Fruit fly (Drosophila melanogaster) whole organism, embryonic: Measurements from ENCODE around the gene Lnk.

Experiments used
- CG10147 ChIP-seq: fragments of 200-800 bp; sonication (Bioruptor generic); optimal IDR thresholded peaks from 2 replicates; lab custom pipeline; 2019; ENCODE audit warnings: missing biosample characterization, mild to moderate bottlenecking, missing genetic modification characterization, moderate library complexity
- CG10274 ChIP-seq: fragments of 200-800 bp; sonication (Bioruptor generic); optimal IDR thresholded peaks from 3 replicates; lab custom pipeline; 2017; ENCODE audit warnings: missing biosample characterization, mild to moderate bottlenecking, missing genetic modification characterization
- CG10462 ChIP-seq: fragments of 200-800 bp; sonication (Bioruptor generic); optimal IDR thresholded peaks from 2 replicates; lab custom pipeline; 2016; ENCODE audit warnings: missing biosample characterization, missing genetic modification characterization
- CG10543 ChIP-seq: fragments of 200-800 bp; sonication (Bioruptor generic); optimal IDR thresholded peaks from 3 replicates; lab custom pipeline; 2017; ENCODE audit warnings: missing biosample characterization, mild to moderate bottlenecking, missing genetic modification characterization, moderate library complexity
- CG10959 ChIP-seq: fragments of 200-800 bp; sonication (Bioruptor generic); IDR thresholded peaks from 2 replicates; pipeline ENCODE4 v1.3.6; 2022; ENCODE audit warnings: missing biosample characterization, missing genetic modification characterization
- CG11456 ChIP-seq: fragments of 200-800 bp; sonication (Bioruptor generic); IDR thresholded peaks from 3 replicates; pipeline ENCODE4 v1.3.6; 2022; ENCODE audit warnings: missing biosample characterization, missing genetic modification characterization
- CG11504 ChIP-seq: fragments of 200-800 bp; sonication (Bioruptor generic); optimal IDR thresholded peaks from 3 replicates; lab custom pipeline; 2019; ENCODE audit warnings: missing biosample characterization, mild to moderate bottlenecking, missing genetic modification characterization, moderate library complexity
- CG11696 ChIP-seq: fragments of 200-800 bp; sonication (Bioruptor generic); IDR thresholded peaks from 2 replicates; pipeline ENCODE4 v1.3.6; 2022; ENCODE audit warnings: missing biosample characterization, missing genetic modification characterization
- CG12071 ChIP-seq: fragments of 200-800 bp; sonication (Bioruptor generic); optimal IDR thresholded peaks from 3 replicates; lab custom pipeline; 2018; ENCODE audit warnings: missing biosample characterization, mild to moderate bottlenecking, missing genetic modification characterization
- CG1233 ChIP-seq: fragments of 200-800 bp; sonication (Bioruptor generic); optimal IDR thresholded peaks from 4 replicates; lab custom pipeline; 2018; ENCODE audit warnings: missing biosample characterization, mild to moderate bottlenecking, missing genetic modification characterization
- CG13287 ChIP-seq: fragments of 200-800 bp; sonication (Bioruptor generic); IDR thresholded peaks from 2 replicates; pipeline ENCODE4 v1.3.6; 2022; ENCODE audit warnings: missing biosample characterization, missing genetic modification characterization; ENCODE audit not compliant: partially characterized antibody
- CG13296 ChIP-seq: fragments of 200-800 bp; sonication (Bioruptor generic); optimal IDR thresholded peaks from 3 replicates; lab custom pipeline; 2018; ENCODE audit warnings: missing biosample characterization, mild to moderate bottlenecking, missing genetic modification characterization
- CG13424 ChIP-seq: fragments of 200-800 bp; sonication (Bioruptor generic); optimal IDR thresholded peaks from 2 replicates; lab custom pipeline; 2019; ENCODE audit warnings: missing biosample characterization, mild to moderate bottlenecking, missing genetic modification characterization, moderate library complexity
- CG17802 ChIP-seq: fragments of 200-800 bp; sonication (Bioruptor generic); optimal IDR thresholded peaks from 2 replicates; lab custom pipeline; 2018; ENCODE audit warnings: missing biosample characterization, mild to moderate bottlenecking, missing genetic modification characterization, moderate library complexity
- CG18476 ChIP-seq: fragments of 200-800 bp; sonication (Bioruptor generic); optimal IDR thresholded peaks from 2 replicates; lab custom pipeline; 2016; ENCODE audit warnings: missing biosample characterization, mild to moderate bottlenecking, missing genetic modification characterization
- CG18599 ChIP-seq: fragments of 200-800 bp; sonication (Bioruptor generic); optimal IDR thresholded peaks from 3 replicates; lab custom pipeline; 2017; ENCODE audit warnings: missing biosample characterization, missing genetic modification characterization, mild to moderate bottlenecking, moderate library complexity, missing genetic modification reagents
- CG2678 ChIP-seq: fragments of 200-800 bp; sonication (Bioruptor generic); optimal IDR thresholded peaks from 3 replicates; lab custom pipeline; 2019; ENCODE audit warnings: missing biosample characterization, mild to moderate bottlenecking, missing genetic modification characterization, moderate library complexity
- CG3995 ChIP-seq: fragments of 200-800 bp; sonication (Bioruptor generic); optimal IDR thresholded peaks from 3 replicates; lab custom pipeline; 2016; ENCODE audit warnings: missing biosample characterization, missing genetic modification characterization
- CG9437 ChIP-seq: fragments of 200-800 bp; sonication (Bioruptor generic); optimal IDR thresholded peaks from 2 replicates; lab custom pipeline; 2018; ENCODE audit warnings: missing biosample characterization, mild to moderate bottlenecking, missing genetic modification characterization
- CG9727 ChIP-seq: fragments of 200-800 bp; sonication (Bioruptor generic); optimal IDR thresholded peaks from 3 replicates; lab custom pipeline; 2017; ENCODE audit warnings: missing biosample characterization, mild to moderate bottlenecking, missing genetic modification characterization
- CG9817 ChIP-seq: fragments of 200-800 bp; sonication (Bioruptor generic); optimal IDR thresholded peaks from 2 replicates; lab custom pipeline; 2018; ENCODE audit warnings: missing biosample characterization, mild to moderate bottlenecking, missing genetic modification characterization, moderate library complexity
- CoRest ChIP-seq: fragments of 200-800 bp; sonication (Bioruptor generic); optimal IDR thresholded peaks from 3 replicates; lab custom pipeline; 2018; ENCODE audit warnings: missing biosample characterization, mild to moderate bottlenecking, missing genetic modification characterization, moderate library complexity
- Deaf1 ChIP-seq: fragments of 200-800 bp; optimal IDR thresholded peaks from 3 replicates; lab custom pipeline; 2019; ENCODE audit warnings: missing biosample characterization, mild to moderate bottlenecking, missing genetic modification characterization, moderate library complexity
- Dp ChIP-seq: fragments of 200-800 bp; sonication (Bioruptor generic); optimal IDR thresholded peaks from 2 replicates; lab custom pipeline; 2018; ENCODE audit warnings: missing biosample characterization, mild to moderate bottlenecking, missing genetic modification characterization, moderate library complexity
- Fer1 ChIP-seq: fragments of 200-800 bp; sonication (Bioruptor generic); optimal IDR thresholded peaks from 2 replicates; lab custom pipeline; 2017; ENCODE audit warnings: missing biosample characterization, mild to moderate bottlenecking, missing genetic modification characterization
- Hr51 ChIP-seq, 2 experiments: fragments of 200-800 bp; sonication (Bioruptor generic); optimal IDR thresholded peaks; 2 replicates in 1 of 2; 3 replicates in 1 of 2; lab custom pipeline; 2016 to 2018; ENCODE audit warnings: missing biosample characterization in 2 of 2, missing genetic modification characterization in 2 of 2, mild to moderate bottlenecking in 1 of 2, moderate library complexity in 1 of 2
- Max ChIP-seq: fragments of 200-800 bp; sonication (Bioruptor generic); optimal IDR thresholded peaks from 2 replicates; lab custom pipeline; 2016; ENCODE audit warnings: missing biosample characterization, mild to moderate bottlenecking, missing genetic modification characterization
- Meics ChIP-seq: fragments of 200-800 bp; sonication (Bioruptor generic); optimal IDR thresholded peaks from 2 replicates; lab custom pipeline; 2017; ENCODE audit warnings: missing biosample characterization, mild to moderate bottlenecking, missing genetic modification characterization
- NfI ChIP-seq: fragments of 200-800 bp; sonication (Bioruptor generic); optimal IDR thresholded peaks from 3 replicates; lab custom pipeline; 2018; ENCODE audit warnings: missing biosample characterization, mild to moderate bottlenecking, missing genetic modification characterization, moderate library complexity
- Sox100B ChIP-seq: fragments of 200-800 bp; sonication (Bioruptor generic); optimal IDR thresholded peaks from 3 replicates; lab custom pipeline; 2018; ENCODE audit warnings: missing biosample characterization, mild to moderate bottlenecking, missing genetic modification characterization
- amos ChIP-seq: fragments of 200-800 bp; sonication (Bioruptor generic); IDR thresholded peaks from 2 replicates; pipeline ENCODE4 v1.3.6; 2022; ENCODE audit warnings: missing biosample characterization, missing genetic modification characterization; ENCODE audit not compliant: partially characterized antibody
- bigmax ChIP-seq: fragments of 200-800 bp; sonication (Bioruptor generic); optimal IDR thresholded peaks from 2 replicates; lab custom pipeline; 2018; ENCODE audit warnings: missing biosample characterization, mild to moderate bottlenecking, missing genetic modification characterization
- caup ChIP-seq: fragments of 200-800 bp; sonication (Bioruptor generic); optimal IDR thresholded peaks from 3 replicates; lab custom pipeline; 2017; ENCODE audit warnings: missing biosample characterization, mild to moderate bottlenecking, missing genetic modification characterization, moderate library complexity; ENCODE audit not compliant: severe bottlenecking
- croc ChIP-seq: fragments of 200-800 bp; sonication (Bioruptor generic); conservative IDR thresholded peaks from 3 replicates; pipeline ENCODE4 v1.3.6; 2022; ENCODE audit warnings: missing biosample characterization, missing genetic modification characterization
- cwo ChIP-seq: fragments of 200-800 bp; sonication (Bioruptor generic); optimal IDR thresholded peaks from 3 replicates; lab custom pipeline; 2017; ENCODE audit warnings: missing biosample characterization, missing genetic modification characterization, mild to moderate bottlenecking, moderate library complexity, missing genetic modification reagents
- dysf ChIP-seq: fragments of 200-800 bp; sonication (Bioruptor generic); IDR thresholded peaks from 3 replicates; pipeline ENCODE4 v1.3.6; 2022; ENCODE audit warnings: missing biosample characterization, missing genetic modification characterization
- ewg ChIP-seq: fragments of 200-800 bp; sonication (Bioruptor generic); optimal IDR thresholded peaks from 3 replicates; lab custom pipeline; 2017; ENCODE audit warnings: mild to moderate bottlenecking, missing biosample characterization, missing genetic modification reagents, missing genetic modification characterization
- fu2 ChIP-seq: fragments of 200-800 bp; sonication (Bioruptor generic); optimal IDR thresholded peaks from 2 replicates; lab custom pipeline; 2016; ENCODE audit warnings: missing biosample characterization, missing genetic modification characterization
- gem ChIP-seq: fragments of 200-800 bp; sonication (Bioruptor generic); optimal IDR thresholded peaks from 2 replicates; lab custom pipeline; 2019; ENCODE audit warnings: missing biosample characterization, mild to moderate bottlenecking, missing genetic modification characterization, moderate library complexity
- ind ChIP-seq: fragments of 200-800 bp; sonication (Bioruptor generic); optimal IDR thresholded peaks from 3 replicates; lab custom pipeline; 2016; ENCODE audit warnings: missing biosample characterization, missing genetic modification characterization
- lab ChIP-seq: fragments of 200-800 bp; sonication (Bioruptor generic); optimal IDR thresholded peaks from 3 replicates; lab custom pipeline; 2017; ENCODE audit warnings: missing biosample characterization, missing genetic modification characterization, mild to moderate bottlenecking, moderate library complexity, missing genetic modification reagents
- pan ChIP-seq, 4 experiments: fragments of >200 bp in 3 of 4; fragments of 200-800 bp in 1 of 4; sonication (Bioruptor generic) in 1 of 4; optimal IDR thresholded peaks in 3 of 4; IDR thresholded peaks in 1 of 4; 2 replicates each; pipeline versions ENCODE4 v1.3.6 to Lab custom; 2017 to 2022; ENCODE audit warnings: missing biosample characterization in 2 of 4, missing genetic modification characterization in 2 of 4, mixed read lengths in 1 of 4
- scrt ChIP-seq: fragments of 200-800 bp; sonication (Bioruptor generic); optimal IDR thresholded peaks from 2 replicates; lab custom pipeline; 2018; ENCODE audit warnings: missing biosample characterization, mild to moderate bottlenecking, missing genetic modification characterization, moderate library complexity
- slbo ChIP-seq: fragments of 200-800 bp; sonication (Bioruptor generic); IDR thresholded peaks from 2 replicates; pipeline ENCODE4 v1.3.6; 2022; ENCODE audit warnings: missing biosample characterization, missing genetic modification characterization
- sug ChIP-seq: fragments of 200-800 bp; optimal IDR thresholded peaks from 2 replicates; lab custom pipeline; 2019; ENCODE audit warnings: missing biosample characterization, mild to moderate bottlenecking, missing genetic modification characterization, moderate library complexity
- twi ChIP-seq: fragments of 200-800 bp; optimal IDR thresholded peaks from 2 replicates; lab custom pipeline; 2019; ENCODE audit warnings: missing biosample characterization, mild to moderate bottlenecking, missing genetic modification characterization, moderate library complexity
- zf30C ChIP-seq: fragments of 200-800 bp; sonication (Bioruptor generic); optimal IDR thresholded peaks from 3 replicates; lab custom pipeline; 2018; ENCODE audit warnings: missing biosample characterization, mild to moderate bottlenecking, missing genetic modification characterization

Gene Lnk

dm6 chr3R:25855594-25856305 lies 32.6 kb upstream of the Lnk start, which contains the start of gene CG5890 (continued):
- TF ChIP-seq CG11504 (peak; percentile 55), CG18599 (peak; percentile 67), CG10543 (peak; percentile 34), Deaf1 (tag; lab: Kevin White, UChicago) (peak; percentile 94), lab (GFP tag; lab: Kevin White, UChicago) (peak; percentile 64), CG3995 (GFP tag; lab: Kevin White, UChicago) (no peak), slbo (GFP tag; lab: Robert Waterston, UW) (peak; percentile 29; the same call in 1 of the 2 replicates), CG17802 (no peak), CG18476 (no peak), Dp (GFP tag; lab: Kevin White, UChicago) (no peak), CG13287 (GFP tag; lab: Robert Waterston, UW) (no peak), CG10462 (no peak), CG11696 (GFP tag; lab: Robert Waterston, UW) (no peak), CG10959 (GFP tag; lab: Robert Waterston, UW) (no peak), CG9817 (tag; lab: Kevin White, UChicago) (peak; percentile 8), Fer1 (peak; percentile 73), sug (tag; lab: Kevin White, UChicago) (peak; percentile 32), CG13424 (tag; lab: Kevin White, UChicago) (peak; percentile 24), ind (GFP tag; lab: Kevin White, UChicago) (peak; percentile 17), CG10274 (GFP tag; lab: Kevin White, UChicago) (no peak), bigmax (GFP tag; lab: Kevin White, UChicago) (no peak), zf30C (GFP tag; lab: Kevin White, UChicago) (no peak), pan (optimal IDR thresholded peaks at IDR 0.05; lab: Kevin White, UChicago) (no peak), pan (GFP tag; optimal IDR thresholded peaks at IDR 0.05 in 1 of 2, IDR thresholded peaks at IDR 0.05 in 1 of 2) (no peak), CG11456 (GFP tag; lab: Robert Waterston, UW) (no peak), dysf (0 out of 3 replicates have a peak, but pooled peaks have one; percentile 18), amos (GFP tag; lab: Robert Waterston, UW) (no peak; the same call in 1 of the 2 replicates), croc (no peak), gem (tag; lab: Kevin White, UChicago) (peak; percentile 48), CG2678 (tag; lab: Kevin White, UChicago) (peak; percentile 72), NfI (GFP tag; lab: Kevin White, UChicago) (peak; percentile 30), fu2 (GFP tag; lab: Kevin White, UChicago) (no peak), Hr51 (GFP tag; optimal IDR thresholded peaks at IDR 0.05; lab: Kevin White, UChicago) (peak in 1 of 2 experiments; percentile 44), scrt (GFP tag; lab: Kevin White, UChicago) (peak; percentile 12), Max (GFP tag; lab: Kevin White, UChicago) (no peak), ewg (GFP tag; lab: Kevin White, UChicago) (peak; percentile 18), CG9437 (GFP tag; lab: Kevin White, UChicago) (peak; percentile 3), Sox100B (GFP tag; lab: Kevin White, UChicago) (peak; percentile 41), twi (tag; lab: Kevin White, UChicago) (no peak), caup (GFP tag; lab: Kevin White, UChicago) (peak; percentile 6), CG12071 (no peak), Meics (peak; percentile 72), cwo (GFP tag; lab: Kevin White, UChicago) (peak; percentile 48), CG1233 (peak; percentile 1), CoRest (tag; lab: Kevin White, UChicago) (peak; percentile 27), CG13296 (GFP tag; lab: Kevin White, UChicago) (peak; percentile 58), CG9727 (GFP tag; lab: Kevin White, UChicago) (peak; percentile 37), CG10147 (peak; percentile 39)
